Fruit fly (Drosophila melanogaster) whole organism, embryonic: ENCODE results near the gene Argp.

ENCODE experiments used
- Awh ChIP-seq: fragments of 200-800 bp; sonication (Bioruptor generic); IDR thresholded peaks from 2 replicates; pipeline ENCODE4, ENCODE4 v1.3.6; 2022; ENCODE audit warnings: missing biosample characterization, missing genetic modification characterization
- Bdp1 ChIP-seq: fragments of 200-800 bp; sonication (Bioruptor generic); optimal IDR thresholded peaks from 3 replicates; lab custom pipeline; 2016; ENCODE audit warnings: missing biosample characterization, missing genetic modification characterization
- CG1024 ChIP-seq: fragments of 200-800 bp; sonication (Bioruptor generic); IDR thresholded peaks from 2 replicates; pipeline ENCODE4 v1.3.6; 2022; ENCODE audit warnings: missing biosample characterization, missing genetic modification characterization
- CG11504 ChIP-seq: fragments of 200-800 bp; sonication (Bioruptor generic); optimal IDR thresholded peaks from 3 replicates; lab custom pipeline; 2019; ENCODE audit warnings: missing biosample characterization, mild to moderate bottlenecking, missing genetic modification characterization, moderate library complexity
- CG12071 ChIP-seq: fragments of 200-800 bp; sonication (Bioruptor generic); optimal IDR thresholded peaks from 3 replicates; lab custom pipeline; 2018; ENCODE audit warnings: missing biosample characterization, mild to moderate bottlenecking, missing genetic modification characterization
- CG12219 ChIP-seq: fragments of 200-800 bp; sonication (Bioruptor generic); optimal IDR thresholded peaks from 3 replicates; lab custom pipeline; 2018; ENCODE audit warnings: missing biosample characterization, mild to moderate bottlenecking, missing genetic modification characterization
- CG15011 ChIP-seq: fragments of 200-800 bp; sonication (Bioruptor generic); optimal IDR thresholded peaks from 3 replicates; lab custom pipeline; 2018; ENCODE audit warnings: missing biosample characterization, mild to moderate bottlenecking, missing genetic modification characterization
- CG17359 ChIP-seq: fragments of 200-800 bp; sonication (Bioruptor generic); optimal IDR thresholded peaks from 3 replicates; lab custom pipeline; 2018; ENCODE audit warnings: missing biosample characterization, mild to moderate bottlenecking, missing genetic modification characterization, moderate library complexity
- CG2116 ChIP-seq: fragments of 200-800 bp; sonication (Bioruptor generic); optimal IDR thresholded peaks from 3 replicates; lab custom pipeline; 2018; ENCODE audit warnings: missing biosample characterization, mild to moderate bottlenecking, missing genetic modification characterization
- CG2678 ChIP-seq: fragments of 200-800 bp; sonication (Bioruptor generic); optimal IDR thresholded peaks from 3 replicates; lab custom pipeline; 2019; ENCODE audit warnings: missing biosample characterization, mild to moderate bottlenecking, missing genetic modification characterization, moderate library complexity
- CG33557 ChIP-seq: fragments of 200-800 bp; sonication (Bioruptor generic); optimal IDR thresholded peaks from 2 replicates; lab custom pipeline; 2019; ENCODE audit warnings: missing biosample characterization, mild to moderate bottlenecking, missing genetic modification characterization, moderate library complexity
- CG34422 ChIP-seq: fragments of 200-800 bp; sonication (Bioruptor generic); IDR thresholded peaks from 3 replicates; pipeline ENCODE4 v1.3.6; 2022; ENCODE audit warnings: missing biosample characterization, missing genetic modification characterization
- CG3995 ChIP-seq: fragments of 200-800 bp; sonication (Bioruptor generic); optimal IDR thresholded peaks from 3 replicates; lab custom pipeline; 2016; ENCODE audit warnings: missing biosample characterization, missing genetic modification characterization
- CG6791 ChIP-seq: fragments of 200-800 bp; sonication (Bioruptor generic); IDR thresholded peaks from 3 replicates; pipeline ENCODE4 v1.3.6; 2022; ENCODE audit warnings: missing biosample characterization, missing genetic modification characterization; ENCODE audit not compliant: partially characterized antibody
- CG7786 ChIP-seq: fragments of 200-800 bp; sonication (Bioruptor generic); optimal IDR thresholded peaks from 2 replicates; lab custom pipeline; 2016; ENCODE audit warnings: missing biosample characterization, missing genetic modification characterization
- CG8290 ChIP-seq, 3 experiments: fragments of 200-800 bp; sonication (Bioruptor generic); optimal IDR thresholded peaks; 2 replicates each; lab custom pipeline; 2016 to 2019; ENCODE audit warnings: missing biosample characterization in 3 of 3, missing genetic modification characterization in 3 of 3, mild to moderate bottlenecking in 2 of 3, moderate library complexity in 1 of 3
- CG8359 ChIP-seq: fragments of 200-800 bp; sonication (Bioruptor generic); optimal IDR thresholded peaks from 2 replicates; lab custom pipeline; 2017; ENCODE audit warnings: missing biosample characterization, mild to moderate bottlenecking, missing genetic modification characterization, borderline replicate concordance
- CG8478 ChIP-seq: fragments of >200 bp; optimal IDR thresholded peaks from 2 replicates; lab custom pipeline; 2018
- CG9437 ChIP-seq: fragments of 200-800 bp; sonication (Bioruptor generic); optimal IDR thresholded peaks from 2 replicates; lab custom pipeline; 2018; ENCODE audit warnings: missing biosample characterization, mild to moderate bottlenecking, missing genetic modification characterization
- CG9797 ChIP-seq: fragments of 200-800 bp; sonication (Bioruptor generic); optimal IDR thresholded peaks from 3 replicates; lab custom pipeline; 2018; ENCODE audit warnings: missing biosample characterization, mild to moderate bottlenecking, missing genetic modification characterization
- CTCF ChIP-seq: fragments of 200-800 bp; sonication (Bioruptor generic); optimal IDR thresholded peaks from 2 replicates; lab custom pipeline; 2017; ENCODE audit warnings: missing biosample characterization, mild to moderate bottlenecking, missing genetic modification characterization, moderate library complexity
- Dek ChIP-seq: fragments of 200-800 bp; sonication (Bioruptor generic); optimal IDR thresholded peaks from 3 replicates; lab custom pipeline; 2019; ENCODE audit warnings: missing biosample characterization, mild to moderate bottlenecking, missing genetic modification characterization, moderate library complexity
- HHEX ChIP-seq: fragments of 200-800 bp; sonication (Bioruptor generic); optimal IDR thresholded peaks from 3 replicates; lab custom pipeline; 2017; ENCODE audit warnings: missing biosample characterization, mild to moderate bottlenecking, missing genetic modification characterization, missing genetic modification reagents
- Hand ChIP-seq: fragments of 200-800 bp; sonication (Bioruptor generic); optimal IDR thresholded peaks from 2 replicates; lab custom pipeline; 2017; ENCODE audit warnings: mild to moderate bottlenecking, missing biosample characterization, missing genetic modification reagents, missing genetic modification characterization
- Hr78 ChIP-seq, 2 experiments: fragments of 200-800 bp in 1 of 2; fragments of >200 bp in 1 of 2; sonication (Bioruptor generic) in 1 of 2; optimal IDR thresholded peaks; 2 replicates each; lab custom pipeline; 2017 to 2019; ENCODE audit warnings: missing biosample characterization in 2 of 2, missing genetic modification characterization in 2 of 2, mild to moderate bottlenecking in 1 of 2, moderate library complexity in 1 of 2
- Lim3 ChIP-seq: fragments of 200-800 bp; sonication (Bioruptor generic); IDR thresholded peaks from 2 replicates; pipeline ENCODE4 v1.3.6; 2022; ENCODE audit warnings: missing biosample characterization, missing genetic modification characterization
- MESR4 ChIP-seq: fragments of 200-800 bp; sonication (Bioruptor generic); optimal IDR thresholded peaks from 2 replicates; lab custom pipeline; 2018; ENCODE audit warnings: missing biosample characterization, mild to moderate bottlenecking, missing genetic modification characterization, moderate library complexity
- Myb ChIP-seq: fragments of 200-800 bp; sonication (Bioruptor generic); optimal IDR thresholded peaks from 2 replicates; lab custom pipeline; 2016; ENCODE audit warnings: missing biosample characterization, missing genetic modification characterization
- Pdp1 ChIP-seq, 2 experiments: fragments of 200-800 bp; sonication (Bioruptor generic); optimal IDR thresholded peaks; 3 replicates each; lab custom pipeline; 2016; ENCODE audit warnings: missing biosample characterization in 2 of 2, missing genetic modification characterization in 2 of 2, mild to moderate bottlenecking in 1 of 2, moderate library complexity in 1 of 2
- YL-1 ChIP-seq: fragments of 200-800 bp; sonication (Bioruptor generic); optimal IDR thresholded peaks from 3 replicates; lab custom pipeline; 2017; ENCODE audit warnings: missing biosample characterization, mild to moderate bottlenecking, missing genetic modification characterization
- abd-A ChIP-seq: fragments of 200-800 bp; sonication (Bioruptor generic); optimal IDR thresholded peaks from 3 replicates; lab custom pipeline; 2019; ENCODE audit warnings: missing biosample characterization, mild to moderate bottlenecking, missing genetic modification characterization, moderate library complexity
- dmrt11E ChIP-seq: fragments of 200-800 bp; sonication (Bioruptor generic); optimal IDR thresholded peaks from 3 replicates; lab custom pipeline; 2018; ENCODE audit warnings: missing biosample characterization, mild to moderate bottlenecking, missing genetic modification characterization, moderate library complexity
- dysf ChIP-seq: fragments of 200-800 bp; sonication (Bioruptor generic); IDR thresholded peaks from 3 replicates; pipeline ENCODE4 v1.3.6; 2022; ENCODE audit warnings: missing biosample characterization, missing genetic modification characterization
- en ChIP-seq: fragments of 200-800 bp; sonication (Bioruptor generic); optimal IDR thresholded peaks from 2 replicates; lab custom pipeline; 2016; ENCODE audit warnings: missing biosample characterization, missing genetic modification characterization
- ftz-f1 ChIP-seq: fragments of 200-800 bp; sonication (Bioruptor generic); optimal IDR thresholded peaks from 2 replicates; lab custom pipeline; 2016; ENCODE audit warnings: missing biosample characterization, missing genetic modification characterization
- fu2 ChIP-seq: fragments of 200-800 bp; sonication (Bioruptor generic); optimal IDR thresholded peaks from 2 replicates; lab custom pipeline; 2016; ENCODE audit warnings: missing biosample characterization, missing genetic modification characterization
- hb ChIP-seq: fragments of 200-800 bp; sonication (Bioruptor generic); IDR thresholded peaks from 3 replicates; pipeline ENCODE4 v1.3.6; 2022; ENCODE audit warnings: missing biosample characterization, missing genetic modification characterization; ENCODE audit not compliant: partially characterized antibody
- kah ChIP-seq: fragments of 200-800 bp; sonication (Bioruptor generic); optimal IDR thresholded peaks from 2 replicates; lab custom pipeline; 2018; ENCODE audit warnings: missing biosample characterization, mild to moderate bottlenecking, missing genetic modification characterization
- lab ChIP-seq: fragments of 200-800 bp; sonication (Bioruptor generic); optimal IDR thresholded peaks from 3 replicates; lab custom pipeline; 2017; ENCODE audit warnings: missing biosample characterization, missing genetic modification characterization, mild to moderate bottlenecking, moderate library complexity, missing genetic modification reagents
- pnt ChIP-seq: fragments of 200-800 bp; sonication (Bioruptor generic); optimal IDR thresholded peaks from 3 replicates; lab custom pipeline; 2016; ENCODE audit warnings: missing biosample characterization, missing genetic modification characterization
- prd ChIP-seq, 3 experiments: fragments of >200 bp in 2 of 3; fragments of 200-800 bp in 1 of 3; sonication (Bioruptor generic) in 1 of 3; optimal IDR thresholded peaks in 2 of 3; IDR thresholded peaks in 1 of 3; 2 replicates in 2 of 3; 3 replicates in 1 of 3; pipeline versions ENCODE4 v1.3.6 to Lab custom; 2017 to 2022; ENCODE audit warnings: missing biosample characterization in 1 of 3, missing genetic modification characterization in 1 of 3
- pros ChIP-seq: fragments of 200-800 bp; sonication (Bioruptor generic); optimal IDR thresholded peaks from 3 replicates; lab custom pipeline; 2019; ENCODE audit warnings: missing biosample characterization, mild to moderate bottlenecking, missing genetic modification characterization, moderate library complexity
- sima ChIP-seq: fragments of 200-800 bp; sonication (Bioruptor generic); optimal IDR thresholded peaks from 2 replicates; lab custom pipeline; 2016; ENCODE audit warnings: missing biosample characterization, missing genetic modification characterization
- stwl ChIP-seq: fragments of 200-800 bp; sonication (Bioruptor generic); optimal IDR thresholded peaks from 3 replicates; lab custom pipeline; 2018; ENCODE audit warnings: missing biosample characterization, mild to moderate bottlenecking, missing genetic modification characterization, moderate library complexity
- vfl ChIP-seq: fragments of 200-800 bp; sonication (Bioruptor generic); optimal IDR thresholded peaks from 2 replicates; lab custom pipeline; 2016; ENCODE audit warnings: missing biosample characterization, missing genetic modification characterization
- wdn ChIP-seq: fragments of 200-800 bp; sonication (Bioruptor generic); IDR thresholded peaks from 2 replicates; pipeline ENCODE4 v1.3.6; 2022; ENCODE audit warnings: missing biosample characterization, missing genetic modification characterization
- zfh2 ChIP-seq: fragments of 200-800 bp; sonication (Bioruptor generic); optimal IDR thresholded peaks from 2 replicates; lab custom pipeline; 2016; ENCODE audit warnings: missing biosample characterization, missing genetic modification characterization

Gene Argp

DNA sequence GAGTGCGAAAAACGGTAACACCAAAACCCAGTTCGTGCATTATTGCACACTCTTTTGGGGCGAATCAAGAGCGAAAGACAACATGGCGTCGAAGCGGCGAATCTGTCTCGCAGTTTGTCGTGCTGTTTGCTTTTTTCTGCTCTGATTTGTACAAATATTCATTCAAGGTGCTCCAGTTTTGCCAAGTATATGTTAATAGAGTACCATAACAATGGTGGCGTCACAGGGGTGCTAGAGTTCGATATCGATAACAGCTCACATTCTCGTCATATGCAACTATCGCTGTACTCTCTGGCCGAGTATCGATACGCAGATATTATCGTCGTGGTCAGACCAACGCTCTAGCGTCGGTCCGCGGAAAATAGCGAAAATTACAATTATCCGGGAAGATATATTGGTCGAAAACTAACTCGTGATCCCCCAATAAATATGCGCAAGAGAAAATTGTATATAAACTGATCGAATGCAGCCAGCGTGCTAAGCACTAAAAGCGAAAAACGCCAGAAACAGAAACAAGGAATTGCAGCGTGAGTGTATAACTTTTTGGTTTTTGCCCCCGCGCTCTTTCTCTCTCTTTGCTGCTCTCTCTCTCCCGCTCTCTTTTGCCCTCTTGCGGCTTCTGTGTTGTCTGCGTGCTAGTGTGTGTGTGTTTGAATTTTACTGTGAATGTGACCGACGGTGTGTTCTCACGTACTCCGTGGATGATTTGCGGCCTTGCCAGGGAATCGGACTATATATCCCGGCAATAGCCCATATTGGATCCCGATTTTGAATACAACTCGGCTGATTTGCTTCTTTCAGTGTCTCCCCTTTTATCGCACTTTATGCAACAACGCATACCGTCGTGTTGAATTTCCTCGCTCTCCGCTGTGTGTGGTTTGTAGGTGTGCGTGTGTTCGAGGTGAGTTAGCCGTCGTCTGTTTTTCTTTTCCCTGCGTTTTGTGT, 25.8 kb downstream of the Argp start, which contains the start of gene flfl (continued):
- TF ChIP-seq zfh2 (GFP tag; lab: Kevin White, UChicago) (peak; percentile 2), wdn (GFP tag; lab: Robert Waterston, UW) (no peak), CG33557 (GFP tag; lab: Kevin White, UChicago) (peak; percentile 1), Bdp1 (GFP tag; lab: Kevin White, UChicago) (peak; percentile 7), Dek (tag; lab: Kevin White, UChicago) (no peak), HHEX (peak; percentile 3), Awh (GFP tag; lab: Robert Waterston, UW) (no peak), Lim3 (no peak), dmrt11E (no peak), CG17359 (tag; lab: Kevin White, UChicago) (no peak), YL-1 (GFP tag; lab: Kevin White, UChicago) (peak; percentile 72), CG8478 (peak; percentile 85), CG6791 (GFP tag; lab: Robert Waterston, UW) (no peak), Pdp1 (GFP tag; optimal IDR thresholded peaks at IDR 0.05; lab: Kevin White, UChicago) (peak in 1 of 2 experiments; percentile 96), ftz-f1 (GFP tag; lab: Kevin White, UChicago) (peak; percentile 23), hb (GFP tag; lab: Robert Waterston, UW) (no peak), fu2 (GFP tag; lab: Kevin White, UChicago) (no peak), CG9437 (GFP tag; lab: Kevin White, UChicago) (peak; percentile 64), dysf (GFP tag; lab: Robert Waterston, UW) (no peak), Myb (peak; percentile 81), CG3995 (GFP tag; lab: Kevin White, UChicago) (peak; percentile 24), Hr78 (GFP tag; optimal IDR thresholded peaks at IDR 0.05; lab: Kevin White, UChicago) (no peak), CTCF (peak; percentile 22), stwl (peak; percentile 32), pnt (GFP tag; lab: Kevin White, UChicago) (no peak), pros (GFP tag; lab: Kevin White, UChicago) (no peak), Hand (peak; percentile 48), lab (peak; percentile 35), CG2116 (GFP tag; lab: Kevin White, UChicago) (peak; percentile 98), MESR4 (GFP tag; lab: Kevin White, UChicago) (peak; percentile 94), CG2678 (tag; lab: Kevin White, UChicago) (peak; percentile 13), CG7786 (GFP tag; lab: Kevin White, UChicago) (peak; percentile 37), prd (optimal IDR thresholded peaks at IDR 0.05; lab: Kevin White, UChicago) (no peak), prd (GFP tag; IDR thresholded peaks at IDR 0.05; lab: Robert Waterston, UW) (no peak), CG34422 (GFP tag; lab: Robert Waterston, UW) (no peak), CG8290 (GFP tag; optimal IDR thresholded peaks at IDR 0.05; lab: Kevin White, UChicago) (no peak), CG8290 (tag; optimal IDR thresholded peaks at IDR 0.05; lab: Kevin White, UChicago) (peak in 1 of 2 experiments; percentile 72), CG1024 (no peak), abd-A (tag; lab: Kevin White, UChicago) (no peak), en (no peak), CG12071 (GFP tag; lab: Kevin White, UChicago) (peak; percentile 44), kah (GFP tag; lab: Kevin White, UChicago) (peak; percentile 12), sima (GFP tag; lab: Kevin White, UChicago) (no peak), CG12219 (GFP tag; lab: Kevin White, UChicago) (peak; percentile 24), CG15011 (GFP tag; lab: Kevin White, UChicago) (no peak), CG8359 (peak; percentile 9), CG9797 (GFP tag; lab: Kevin White, UChicago) (peak; percentile 54), CG11504 (tag; lab: Kevin White, UChicago) (peak; percentile 26), vfl (no peak)
